Worm (Caenorhabditis elegans) whole organism, young adult: ENCODE data around the gene F40G12.2.
A peak's percentile ranks its signal among the peaks of the same experiment; 100 is the strongest.

ENCODE experiments used
- B0019.2 ChIP-seq: fragments of 200-800 bp; sonication (Bioruptor generic); conservative IDR thresholded peaks from 2 replicates; pipeline ENCODE4 v1.3.6; 2022; ENCODE audit warnings: missing genetic modification reagents, missing genetic modification characterization, missing compliant biosample characterization
- B0336.3 ChIP-seq: fragments of 200-800 bp; sonication (Bioruptor generic); IDR thresholded peaks from 2 replicates; pipeline ENCODE4 v1.3.6; 2022; ENCODE audit warnings: missing genetic modification characterization, missing compliant biosample characterization
- C06A6.2 ChIP-seq: fragments of 200-800 bp; sonication (Bioruptor generic); conservative IDR thresholded peaks from 2 replicates; pipeline ENCODE4 v1.3.6; 2022; ENCODE audit warnings: missing genetic modification characterization, missing compliant biosample characterization
- C17E4.6 ChIP-seq: fragments of 200-800 bp; sonication (Bioruptor generic); IDR thresholded peaks from 2 replicates; pipeline ENCODE4 v1.3.6; 2022; ENCODE audit warnings: missing genetic modification reagents, missing genetic modification characterization, missing compliant biosample characterization
- D2030.7 ChIP-seq: fragments of 200-800 bp; sonication (Bioruptor generic); IDR thresholded peaks from 2 replicates; pipeline ENCODE4 v1.3.6; 2022; ENCODE audit warnings: missing genetic modification reagents, missing genetic modification characterization, missing compliant biosample characterization
- F10E7.11 ChIP-seq: sonication (generic microtip); optimal IDR thresholded peaks from 2 replicates; lab custom pipeline; 2017; ENCODE audit warnings: mild to moderate bottlenecking, missing genetic modification characterization, moderate library complexity, missing compliant biosample characterization
- F39B2.1 ChIP-seq: fragments of 200-800 bp; sonication (Bioruptor generic); IDR thresholded peaks from 2 replicates; pipeline ENCODE4 v1.3.6; 2022; ENCODE audit warnings: missing genetic modification reagents, missing genetic modification characterization, missing compliant biosample characterization
- F52B5.7 ChIP-seq: sonication (generic microtip); optimal IDR thresholded peaks from 2 replicates; lab custom pipeline; 2016; ENCODE audit warnings: mild to moderate bottlenecking, missing genetic modification characterization, missing compliant biosample characterization
- attf-5 ChIP-seq: fragments of 200-800 bp; sonication (Bioruptor generic); optimal IDR thresholded peaks from 2 replicates; lab custom pipeline; 2018; ENCODE audit warnings: mild to moderate bottlenecking, missing genetic modification characterization, missing compliant biosample characterization
- attf-6 ChIP-seq: fragments of 200-800 bp; sonication (Bioruptor generic); IDR thresholded peaks from 2 replicates; pipeline ENCODE4 v1.3.6; 2022; ENCODE audit warnings: missing genetic modification reagents, missing genetic modification characterization, missing compliant biosample characterization
- bed-2 ChIP-seq: fragments of 200-800 bp; sonication (Bioruptor generic); IDR thresholded peaks from 2 replicates; pipeline ENCODE4 v1.3.6; 2022; ENCODE audit warnings: missing genetic modification reagents, missing genetic modification characterization, missing compliant biosample characterization
- ccch-3 ChIP-seq: fragments of 200-800 bp; sonication (Bioruptor generic); optimal IDR thresholded peaks from 2 replicates; lab custom pipeline; 2018; ENCODE audit warnings: mild to moderate bottlenecking, missing genetic modification characterization, missing compliant biosample characterization
- cebp-2 ChIP-seq: fragments of 200-800 bp; sonication (Bioruptor generic); IDR thresholded peaks from 2 replicates; pipeline ENCODE4 v1.3.6; 2022; ENCODE audit warnings: missing genetic modification characterization, missing compliant biosample characterization
- die-1 ChIP-seq: sonication (generic microtip); optimal IDR thresholded peaks from 2 replicates; lab custom pipeline; 2016; ENCODE audit warnings: missing genotype, mild to moderate bottlenecking, missing genetic modification characterization, missing compliant biosample characterization
- egl-44 ChIP-seq: fragments of 200-800 bp; sonication (Bioruptor generic); IDR thresholded peaks from 2 replicates; pipeline ENCODE4 v1.3.6; 2022; ENCODE audit warnings: missing genetic modification reagents, missing genetic modification characterization, missing compliant biosample characterization
- fkh-3 ChIP-seq: sonication (generic microtip); optimal IDR thresholded peaks from 2 replicates; lab custom pipeline; 2016; ENCODE audit warnings: mild to moderate bottlenecking, missing genetic modification characterization, missing compliant biosample characterization
- gei-17 ChIP-seq: fragments of 200-800 bp; sonication (Bioruptor generic); optimal IDR thresholded peaks from 2 replicates; lab custom pipeline; 2018; ENCODE audit warnings: mild to moderate bottlenecking, missing genetic modification characterization, missing compliant biosample characterization
- hlh-12 ChIP-seq: sonication (generic microtip); optimal IDR thresholded peaks from 2 replicates; lab custom pipeline; 2016; ENCODE audit warnings: missing genetic modification characterization, missing compliant biosample characterization
- hlh-26 ChIP-seq: fragments of 200-800 bp; sonication (Bioruptor generic); conservative IDR thresholded peaks from 2 replicates; pipeline ENCODE4 v1.3.6; 2022; ENCODE audit warnings: missing genetic modification reagents, missing genetic modification characterization, missing compliant biosample characterization
- hmg-20 ChIP-seq: fragments of 200-800 bp; sonication (Bioruptor generic); IDR thresholded peaks from 2 replicates; pipeline ENCODE4 v1.3.6; 2022; ENCODE audit warnings: missing genetic modification reagents, missing genetic modification characterization, missing compliant biosample characterization
- hsf-1 ChIP-seq: fragments of 200-800 bp; sonication (Bioruptor generic); IDR thresholded peaks from 2 replicates; pipeline ENCODE4 v1.3.6; 2022; ENCODE audit warnings: missing genetic modification reagents, missing genetic modification characterization, missing compliant biosample characterization
- lag-1 ChIP-seq: fragments of 200-800 bp; sonication (Bioruptor generic); IDR thresholded peaks from 2 replicates; pipeline ENCODE4 v1.3.6; 2022; ENCODE audit warnings: missing genetic modification reagents, missing genetic modification characterization, missing compliant biosample characterization
- lin-26 ChIP-seq: fragments of 200-800 bp; sonication (Bioruptor generic); IDR thresholded peaks from 2 replicates; pipeline ENCODE4 v1.3.6; 2022; ENCODE audit warnings: missing genetic modification reagents, missing genetic modification characterization, missing compliant biosample characterization
- lin-35 ChIP-seq, 3 experiments: fragments of 150-350 bp in 2 of 3; sonication (generic microtip) in 1 of 3; optimal IDR thresholded peaks; 2 replicates each; lab custom pipeline; 2014 to 2018; ENCODE audit warnings: missing biosample characterization in 3 of 3, missing genetic modification characterization in 3 of 3, missing genetic modification reagents in 3 of 3
- lin-40 ChIP-seq: sonication (generic microtip); optimal IDR thresholded peaks from 2 replicates; lab custom pipeline; 2016; ENCODE audit warnings: missing genetic modification characterization, mild to moderate bottlenecking, missing compliant biosample characterization, missing genotype, missing genetic modification reagents
- lin-54 ChIP-seq: fragments of 200-800 bp; sonication (Bioruptor generic); optimal IDR thresholded peaks from 2 replicates; lab custom pipeline; 2018; ENCODE audit warnings: mild to moderate bottlenecking, missing genetic modification characterization, missing compliant biosample characterization
- madf-6 ChIP-seq: fragments of 200-800 bp; sonication (Bioruptor generic); IDR thresholded peaks from 2 replicates; pipeline ENCODE4 v1.3.6; 2022; ENCODE audit warnings: missing genetic modification reagents, missing genetic modification characterization, missing compliant biosample characterization
- mcd-1 ChIP-seq: fragments of 200-800 bp; sonication (Bioruptor generic); IDR thresholded peaks from 2 replicates; pipeline ENCODE4 v1.3.6; 2022; ENCODE audit warnings: missing genetic modification reagents, missing genetic modification characterization, missing compliant biosample characterization
- mes-4 ChIP-seq: sonication (generic microtip); optimal IDR thresholded peaks from 2 replicates; lab custom pipeline; 2016; ENCODE audit warnings: missing genotype, missing genetic modification characterization, missing compliant biosample characterization
- nhr-179 ChIP-seq: sonication (generic microtip); optimal IDR thresholded peaks from 2 replicates; lab custom pipeline; 2016; ENCODE audit warnings: mild to moderate bottlenecking, missing genetic modification characterization, missing compliant biosample characterization
- nhr-80 ChIP-seq: sonication (generic microtip); optimal IDR thresholded peaks from 2 replicates; lab custom pipeline; 2016; ENCODE audit warnings: missing genetic modification characterization, missing compliant biosample characterization
- pbrm-1 ChIP-seq: fragments of 200-800 bp; sonication (Bioruptor generic); IDR thresholded peaks from 2 replicates; pipeline ENCODE4 v1.3.6; 2022; ENCODE audit warnings: missing genetic modification reagents, missing genetic modification characterization, missing compliant biosample characterization
- repo-1 ChIP-seq: sonication (generic microtip); optimal IDR thresholded peaks from 2 replicates; lab custom pipeline; 2017; ENCODE audit warnings: mild to moderate bottlenecking, missing genetic modification characterization, missing compliant biosample characterization
- snpc-1.1 ChIP-seq: sonication (generic microtip); optimal IDR thresholded peaks from 2 replicates; lab custom pipeline; 2017; ENCODE audit warnings: missing genetic modification characterization, mild to moderate bottlenecking, missing compliant biosample characterization, antibody characterized with exemption, moderate library complexity, missing genotype, missing genetic modification reagents; ENCODE audit not compliant: insufficient read depth
- snpc-3.4 ChIP-seq: sonication (generic microtip); optimal IDR thresholded peaks from 2 replicates; lab custom pipeline; 2017; ENCODE audit warnings: missing genetic modification characterization, mild to moderate bottlenecking, missing compliant biosample characterization, antibody characterized with exemption, moderate library complexity, missing genotype, missing genetic modification reagents
- snpc-4 ChIP-seq, 5 experiments: fragments of 150-350 bp in 1 of 5; sonication (generic microtip) in 4 of 5; optimal IDR thresholded peaks; 2 replicates each; lab custom pipeline; 2014 to 2018; ENCODE audit warnings: missing genetic modification characterization in 5 of 5, missing biosample characterization in 3 of 5, antibody characterized with exemption in 2 of 5, mild to moderate bottlenecking in 2 of 5, missing compliant biosample characterization in 2 of 5, missing genotype in 2 of 5, moderate library complexity in 2 of 5, missing genetic modification reagents in 1 of 5
- tbp1 ChIP-seq: fragments of 200-800 bp; sonication (Bioruptor generic); optimal IDR thresholded peaks from 2 replicates; lab custom pipeline; 2018; ENCODE audit warnings: mild to moderate bottlenecking, missing genetic modification characterization, missing compliant biosample characterization
- unc-62 ChIP-seq: fragments of 150-350 bp; optimal IDR thresholded peaks from 2 replicates; lab custom pipeline; 2014; ENCODE audit warnings: missing biosample characterization, missing genetic modification reagents, missing genetic modification characterization
- xnd-1 ChIP-seq: sonication (generic microtip); optimal IDR thresholded peaks from 2 replicates; lab custom pipeline; 2016; ENCODE audit warnings: missing genotype, missing genetic modification reagents, missing genetic modification characterization, missing compliant biosample characterization
- zim-3 ChIP-seq: sonication (generic microtip); optimal IDR thresholded peaks from 2 replicates; lab custom pipeline; 2017; ENCODE audit warnings: mild to moderate bottlenecking, missing genetic modification characterization, moderate library complexity, missing compliant biosample characterization
- ztf-26 ChIP-seq: sonication (generic microtip); optimal IDR thresholded peaks from 2 replicates; lab custom pipeline; 2017; ENCODE audit warnings: missing genetic modification characterization, missing compliant biosample characterization
- ztf-28 ChIP-seq: fragments of 200-800 bp; sonication (Bioruptor generic); IDR thresholded peaks from 2 replicates; pipeline ENCODE4 v1.3.6; 2022; ENCODE audit warnings: missing genetic modification reagents, missing genetic modification characterization, missing compliant biosample characterization

Gene F40G12.2

DNA sequence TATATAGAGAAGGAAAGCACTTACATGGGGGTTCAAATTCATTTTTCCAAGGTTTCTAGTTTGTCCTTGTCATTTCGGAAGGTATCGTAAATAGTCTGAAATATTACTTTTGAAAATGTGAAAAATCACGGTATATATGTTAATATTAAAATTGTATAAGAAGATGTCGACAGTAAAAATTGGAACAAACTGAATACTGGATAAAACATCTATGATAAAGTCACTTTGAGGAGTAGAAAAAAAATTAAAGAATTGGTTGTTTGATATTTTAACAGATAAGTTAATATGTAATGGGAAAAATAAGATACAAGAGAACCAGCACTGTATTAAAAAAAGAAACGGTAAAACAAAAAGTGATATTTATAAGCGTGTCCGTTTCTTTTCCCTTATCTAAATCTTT is 34.4 kb downstream of the F40G12.2 start, which contains the start of gene nep-21:
TSS of gene nep-21 (minus strand) at position 101 of the 400 bp plus-strand sequence.
- no peak for TF ChIP-seq tbp1 (GFP tag; lab: Kevin White, UChicago)
- TF ChIP-seq D2030.7 (GFP tag; lab: Robert Waterston, UW) = no peak
- no peak for TF ChIP-seq lag-1 (GFP tag; lab: Robert Waterston, UW)
- no peak for TF ChIP-seq gei-17 (GFP tag; lab: Kevin White, UChicago)
- TF ChIP-seq hlh-26 = no peak
- TF ChIP-seq C17E4.6 (GFP tag; lab: Robert Waterston, UW) = no peak

DNA sequence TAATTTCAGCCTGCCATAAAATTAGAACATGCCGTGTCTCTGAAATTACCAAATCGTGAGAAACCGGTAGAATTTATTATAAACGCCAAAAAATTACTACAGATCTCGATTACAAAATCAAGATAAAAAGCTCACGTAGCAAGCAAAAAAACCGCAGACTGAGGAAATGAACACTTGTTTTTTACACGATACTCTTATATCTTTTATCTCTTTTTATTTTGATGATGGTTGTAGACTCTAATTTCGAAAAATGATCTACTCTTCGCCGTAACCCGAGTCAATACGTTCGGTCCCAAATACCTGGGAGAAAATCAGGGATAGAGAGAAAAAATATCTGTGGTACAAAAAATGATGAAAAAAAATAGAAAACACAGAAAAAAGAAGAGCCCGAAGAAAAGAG is 37.6 kb downstream of the F40G12.2 start:
- TF ChIP-seq F10E7.11 (tag; lab: Kevin White, UChicago) (no peak), F52B5.7 (tag; lab: Kevin White, UChicago) (no peak), snpc-4 (GFP tag; optimal IDR thresholded peaks at IDR 0.05; lab: Kevin White, UChicago) (no peak), snpc-4 (tag; optimal IDR thresholded peaks at IDR 0.05; lab: Kevin White, UChicago) (no peak), bed-2 (GFP tag; lab: Robert Waterston, UW) (no peak), ztf-26 (tag; lab: Kevin White, UChicago) (no peak), pbrm-1 (GFP tag; lab: Robert Waterston, UW) (no peak), lin-40 (no peak), zim-3 (tag; lab: Kevin White, UChicago) (no peak), F39B2.1 (no peak), mcd-1 (GFP tag; lab: Robert Waterston, UW) (no peak), lin-35 (GFP tag; optimal IDR thresholded peaks at IDR 0.05; lab: Kevin White, UChicago) (no peak), B0336.3 (GFP tag; lab: Robert Waterston, UW) (no peak), unc-62 (no peak), hmg-20 (GFP tag; lab: Robert Waterston, UW) (no peak), lin-26 (GFP tag; lab: Robert Waterston, UW) (no peak), ccch-3 (GFP tag; lab: Kevin White, UChicago) (no peak), die-1 (tag; lab: Kevin White, UChicago) (no peak), xnd-1 (tag; lab: Kevin White, UChicago) (no peak)
- TF ChIP-seq, all 124 proteins: peak for 0

DNA sequence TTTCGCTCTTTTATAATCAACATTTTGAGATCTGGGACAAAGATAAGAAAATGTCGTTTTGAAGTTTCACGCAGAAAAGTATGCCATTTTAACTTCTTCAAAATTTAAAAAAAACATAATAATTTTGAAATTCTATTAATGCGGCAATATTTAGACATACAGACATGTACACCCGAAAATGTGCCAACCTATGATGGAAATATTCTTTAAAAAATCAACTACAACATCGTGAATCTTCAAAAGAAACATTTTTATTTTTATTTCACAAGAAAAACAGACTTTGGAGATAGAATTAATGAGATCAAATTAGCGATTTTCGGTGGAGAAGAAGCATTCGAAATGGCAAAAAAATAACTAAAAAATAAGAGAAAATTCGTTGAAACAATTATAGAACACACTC is 45.6 kb downstream of the F40G12.2 start, which contains the start of gene T16A9.5:
TSS of gene T16A9.5 (minus strand) at position 101 of the 400 bp plus-strand sequence.
- TF ChIP-seq attf-6 (no peak), madf-6 (GFP tag; lab: Robert Waterston, UW) (no peak), C06A6.2 (no peak), B0019.2 (GFP tag; lab: Robert Waterston, UW) (no peak), lin-54 (no peak), zim-3 (tag; lab: Kevin White, UChicago) (no peak), hlh-12 (tag; lab: Kevin White, UChicago) (no peak)

DNA sequence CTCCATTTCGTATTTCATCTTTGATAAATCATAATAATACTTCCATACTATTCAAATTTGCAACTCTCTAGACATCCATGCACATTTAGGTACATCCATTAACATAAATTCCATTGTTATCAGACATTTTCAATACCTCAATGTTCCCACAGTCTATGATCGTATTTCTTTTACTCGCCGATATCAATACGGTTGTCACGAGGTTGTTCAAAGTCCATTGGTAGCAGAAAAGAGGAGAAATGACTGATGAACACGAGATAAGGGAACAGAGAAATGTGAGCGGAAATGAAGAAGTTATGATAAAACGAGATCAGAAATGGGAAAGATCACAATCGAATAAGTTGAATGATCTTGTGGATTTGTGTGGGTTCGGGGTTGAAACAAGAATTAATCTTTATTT is 47.9 kb downstream of the F40G12.2 start:
- TF ChIP-seq snpc-1.1 (tag; lab: Kevin White, UChicago) (no peak), repo-1 (tag; lab: Kevin White, UChicago) (no peak), ztf-28 (GFP tag; lab: Robert Waterston, UW) (no peak), egl-44 (GFP tag; lab: Robert Waterston, UW) (0 out of 2 replicates have a peak, but pooled peaks have one; percentile 43), attf-5 (GFP tag; lab: Kevin White, UChicago) (no peak), hmg-20 (GFP tag; lab: Robert Waterston, UW) (no peak), hsf-1 (GFP tag; lab: Robert Waterston, UW) (no peak), snpc-3.4 (tag; lab: Kevin White, UChicago) (no peak), nhr-179 (tag; lab: Kevin White, UChicago) (no peak), mes-4 (tag; lab: Kevin White, UChicago) (no peak), fkh-3 (tag; lab: Kevin White, UChicago) (no peak), cebp-2 (GFP tag; lab: Robert Waterston, UW) (no peak), nhr-80 (tag; lab: Kevin White, UChicago) (peak; percentile 50)
